Worm (Caenorhabditis elegans) whole organism, L2 larva: ENCODE measurements around the gene T07A9.12.
A peak's percentile ranks its signal among the peaks of the same experiment; 100 is the strongest.

ENCODE experiments used
- C34F6.9 ChIP-seq: fragments of 150-350 bp; optimal IDR thresholded peaks from 2 replicates; lab custom pipeline; 2014; ENCODE audit warnings: missing biosample characterization, missing genetic modification characterization
- F13H6.1 ChIP-seq: sonication (generic microtip); optimal IDR thresholded peaks from 2 replicates; lab custom pipeline; 2016; ENCODE audit warnings: missing genetic modification characterization, missing compliant biosample characterization
- R02D3.7 ChIP-seq: fragments of 150-350 bp; optimal IDR thresholded peaks from 2 replicates; lab custom pipeline; 2014; ENCODE audit warnings: missing biosample characterization, missing genetic modification characterization
- Y55F3AM.14 ChIP-seq: fragments of 200-800 bp; sonication (Bioruptor generic); optimal IDR thresholded peaks from 2 replicates; lab custom pipeline; 2018; ENCODE audit warnings: mild to moderate bottlenecking, missing genetic modification characterization, missing compliant biosample characterization
- ZK546.5 ChIP-seq: sonication (generic microtip); optimal IDR thresholded peaks from 2 replicates; lab custom pipeline; 2017; ENCODE audit warnings: missing biosample characterization, missing genetic modification characterization
- alr-1 ChIP-seq: fragments of 150-350 bp; optimal IDR thresholded peaks from 2 replicates; lab custom pipeline; 2014; ENCODE audit warnings: missing biosample characterization, missing genetic modification characterization
- aly-2 ChIP-seq: fragments of 150-350 bp; optimal IDR thresholded peaks from 2 replicates; lab custom pipeline; 2014; ENCODE audit warnings: missing biosample characterization, missing genetic modification characterization
- ama-1 ChIP-seq: fragments of 150-350 bp; optimal IDR thresholded peaks from 2 replicates; lab custom pipeline; 2018; ENCODE audit warnings: inconsistent platforms
- blmp-1 ChIP-seq: sonication (generic microtip); optimal IDR thresholded peaks from 2 replicates; lab custom pipeline; 2017; ENCODE audit warnings: missing genetic modification characterization, mild to moderate bottlenecking, missing compliant biosample characterization, antibody characterized with exemption, moderate library complexity; ENCODE audit not compliant: insufficient read depth
- ceh-16 ChIP-seq: fragments of 150-350 bp; optimal IDR thresholded peaks from 2 replicates; lab custom pipeline; 2014; ENCODE audit warnings: missing biosample characterization, missing genetic modification characterization
- ceh-82 ChIP-seq: fragments of 150-350 bp; optimal IDR thresholded peaks from 2 replicates; lab custom pipeline; 2014; ENCODE audit warnings: missing biosample characterization, missing genetic modification characterization
- crh-2 ChIP-seq: sonication (generic microtip); optimal IDR thresholded peaks from 2 replicates; lab custom pipeline; 2017; ENCODE audit warnings: missing biosample characterization, missing genetic modification characterization
- dmd-4 ChIP-seq: sonication (generic microtip); optimal IDR thresholded peaks from 2 replicates; lab custom pipeline; 2017; ENCODE audit warnings: missing biosample characterization, missing genetic modification characterization
- egl-27 ChIP-seq: sonication (generic microtip); optimal IDR thresholded peaks from 3 replicates; lab custom pipeline; 2017; ENCODE audit warnings: missing biosample characterization, missing genetic modification reagents, missing genetic modification characterization
- elt-1 ChIP-seq: fragments of 150-350 bp; optimal IDR thresholded peaks from 2 replicates; lab custom pipeline; 2014; ENCODE audit warnings: missing biosample characterization, missing genetic modification characterization
- elt-3 ChIP-seq: sonication (generic microtip); optimal IDR thresholded peaks from 2 replicates; lab custom pipeline; 2017; ENCODE audit warnings: missing biosample characterization, missing genetic modification characterization
- fos-1 ChIP-seq: fragments of 150-350 bp; optimal IDR thresholded peaks from 2 replicates; lab custom pipeline; 2014; ENCODE audit warnings: missing biosample characterization, missing genetic modification characterization
- gmeb-1 ChIP-seq: fragments of 150-350 bp; optimal IDR thresholded peaks from 2 replicates; lab custom pipeline; 2014; ENCODE audit warnings: missing biosample characterization, missing genetic modification characterization
- lin-11 ChIP-seq: fragments of 150-350 bp; sonication (generic microtip); optimal IDR thresholded peaks from 2 replicates; lab custom pipeline; 2014; ENCODE audit warnings: missing biosample characterization, missing genetic modification characterization, inconsistent platforms, mixed read lengths
- lin-13 ChIP-seq: fragments of 150-350 bp; optimal IDR thresholded peaks from 2 replicates; lab custom pipeline; 2014; ENCODE audit warnings: missing biosample characterization, missing genetic modification reagents, missing genetic modification characterization
- lin-39 ChIP-seq: fragments of 150-350 bp; optimal IDR thresholded peaks from 2 replicates; lab custom pipeline; 2014; ENCODE audit warnings: missing biosample characterization, missing genetic modification reagents, missing genetic modification characterization
- lsy-2 ChIP-seq, 2 experiments: fragments of 150-350 bp in 1 of 2; sonication (generic microtip) in 1 of 2; optimal IDR thresholded peaks; 2 replicates each; lab custom pipeline; 2014 to 2017; ENCODE audit warnings: missing biosample characterization in 2 of 2, missing genetic modification characterization in 2 of 2
- mbf-1 ChIP-seq: sonication (generic microtip); optimal IDR thresholded peaks from 2 replicates; lab custom pipeline; 2017; ENCODE audit warnings: missing biosample characterization, missing genetic modification characterization
- mdl-1 ChIP-seq, 2 experiments: fragments of 150-350 bp in 1 of 2; sonication (generic microtip) in 1 of 2; optimal IDR thresholded peaks; 2 replicates each; lab custom pipeline; 2017; ENCODE audit warnings: missing biosample characterization in 2 of 2, missing genetic modification characterization in 2 of 2
- nhr-10 ChIP-seq: sonication (generic microtip); optimal IDR thresholded peaks from 2 replicates; lab custom pipeline; 2017; ENCODE audit warnings: missing biosample characterization, missing genetic modification characterization
- nhr-11 ChIP-seq: fragments of 150-350 bp; optimal IDR thresholded peaks from 2 replicates; lab custom pipeline; 2014; ENCODE audit warnings: missing biosample characterization, missing genetic modification characterization
- nhr-12 ChIP-seq: fragments of 150-350 bp; optimal IDR thresholded peaks from 2 replicates; lab custom pipeline; 2014; ENCODE audit warnings: missing biosample characterization, missing genetic modification characterization
- nhr-129 ChIP-seq: fragments of 150-350 bp; optimal IDR thresholded peaks from 2 replicates; lab custom pipeline; 2014; ENCODE audit warnings: missing biosample characterization, missing genetic modification characterization
- nhr-21 ChIP-seq: fragments of 150-350 bp; optimal IDR thresholded peaks from 2 replicates; lab custom pipeline; 2014; ENCODE audit warnings: missing biosample characterization, missing genetic modification characterization
- nhr-23 ChIP-seq: fragments of 150-350 bp; optimal IDR thresholded peaks from 2 replicates; lab custom pipeline; 2014; ENCODE audit warnings: missing biosample characterization, missing genetic modification reagents, missing genetic modification characterization
- nhr-237 ChIP-seq: fragments of 150-350 bp; optimal IDR thresholded peaks from 2 replicates; lab custom pipeline; 2014; ENCODE audit warnings: missing biosample characterization, missing genetic modification characterization
- nhr-25 ChIP-seq: fragments of 150-350 bp; sonication (generic microtip); optimal IDR thresholded peaks from 3 replicates; lab custom pipeline; 2014; ENCODE audit warnings: missing biosample characterization, missing genetic modification characterization
- nhr-6 ChIP-seq: fragments of 150-350 bp; optimal IDR thresholded peaks from 2 replicates; lab custom pipeline; 2014; ENCODE audit warnings: missing biosample characterization, missing genetic modification characterization
- nhr-77 ChIP-seq: fragments of 150-350 bp; optimal IDR thresholded peaks from 2 replicates; lab custom pipeline; 2014; ENCODE audit warnings: missing biosample characterization, missing genetic modification characterization
- peb-1 ChIP-seq: fragments of 150-350 bp; optimal IDR thresholded peaks from 2 replicates; lab custom pipeline; 2014; ENCODE audit warnings: missing biosample characterization, missing genetic modification characterization
- sem-4 ChIP-seq: fragments of 150-350 bp; optimal IDR thresholded peaks from 2 replicates; lab custom pipeline; 2014; ENCODE audit warnings: missing biosample characterization, missing genetic modification reagents, missing genetic modification characterization
- skn-1 ChIP-seq: sonication (generic microtip); optimal IDR thresholded peaks from 2 replicates; lab custom pipeline; 2017; ENCODE audit warnings: missing biosample characterization, missing genetic modification characterization
- sma-3 ChIP-seq: sonication (generic microtip); optimal IDR thresholded peaks from 2 replicates; lab custom pipeline; 2016; ENCODE audit warnings: missing genetic modification reagents, missing genetic modification characterization, missing compliant biosample characterization
- snpc-4 ChIP-seq: fragments of 150-350 bp; optimal IDR thresholded peaks from 2 replicates; lab custom pipeline; 2014; ENCODE audit warnings: missing biosample characterization, missing genetic modification characterization
- unc-39 ChIP-seq: fragments of 150-350 bp; optimal IDR thresholded peaks from 2 replicates; lab custom pipeline; 2014; ENCODE audit warnings: missing biosample characterization, missing genetic modification characterization
- unc-55 ChIP-seq: fragments of 150-350 bp; sonication (generic microtip); optimal IDR thresholded peaks from 3 replicates; lab custom pipeline; 2014; ENCODE audit warnings: missing biosample characterization, missing genetic modification reagents, missing genetic modification characterization
- zag-1 ChIP-seq: fragments of 150-350 bp; optimal IDR thresholded peaks from 2 replicates; lab custom pipeline; 2014; ENCODE audit warnings: missing biosample characterization, missing genetic modification characterization
- ztf-1 ChIP-seq: fragments of 200-800 bp; sonication (Bioruptor generic); conservative IDR thresholded peaks from 2 replicates; pipeline ENCODE4 v1.3.6; 2022; ENCODE audit warnings: missing genetic modification characterization, missing compliant biosample characterization
- ztf-11 ChIP-seq: sonication (generic microtip); optimal IDR thresholded peaks from 2 replicates; lab custom pipeline; 2017; ENCODE audit warnings: missing biosample characterization, missing genetic modification characterization
- ztf-4 ChIP-seq: fragments of 150-350 bp; optimal IDR thresholded peaks from 2 replicates; lab custom pipeline; 2014; ENCODE audit warnings: missing biosample characterization, missing genetic modification characterization

Gene T07A9.12

DNA sequence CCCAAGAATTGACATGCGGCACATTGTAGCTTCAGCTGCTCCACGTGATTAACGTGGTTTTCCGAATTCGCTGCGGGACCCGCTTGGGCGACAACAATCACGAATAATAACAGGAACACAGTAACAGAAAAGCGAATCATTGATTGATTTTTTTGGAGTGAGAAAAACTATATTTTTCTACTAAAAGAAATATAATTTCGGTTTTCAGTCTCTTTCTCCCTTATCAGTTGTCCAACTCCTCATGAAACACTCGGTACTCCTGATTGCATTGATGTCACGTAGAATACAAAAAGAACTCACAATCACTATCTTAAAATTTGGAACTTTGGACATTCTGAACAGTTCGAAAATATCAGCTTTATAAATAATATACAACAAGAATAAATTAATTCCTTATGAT, 18.2 kb downstream of the T07A9.12 start, which contains the start of gene Y66H1A.5:
Gene Y66H1A.5, minus strand, starts transcription at position 265 of the 400 bp plus-strand sequence.
- no peak for TF ChIP-seq sma-3 (GFP tag; lab: Kevin White, UChicago)
- no peak for TF ChIP-seq mdl-1 (tag; optimal IDR thresholded peaks at IDR 0.05; lab: Kevin White, UChicago)
- TF ChIP-seq fos-1 (tag; lab: Kevin White, UChicago), result peak; percentile 57

DNA sequence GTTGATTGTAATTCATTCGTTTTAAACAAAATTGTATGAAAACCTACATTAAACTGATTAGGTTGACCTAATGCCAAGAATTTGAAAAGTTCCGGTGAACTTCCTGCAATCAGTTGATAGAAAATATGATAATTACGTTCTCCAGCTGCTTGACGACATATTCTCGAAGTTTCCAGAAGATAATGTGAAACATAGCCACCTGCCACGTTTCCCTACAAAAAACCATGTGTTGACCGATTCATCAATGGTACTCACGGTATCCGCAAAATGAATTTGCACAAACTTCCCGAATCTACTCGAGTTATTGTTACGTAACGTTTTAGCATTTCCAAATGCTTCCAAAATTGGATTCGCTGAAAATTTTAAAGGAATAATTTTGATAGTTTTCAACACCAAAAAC, 27.7 kb downstream of the T07A9.12 start:
- TF ChIP-seq unc-55 (GFP tag; lab: Kevin White, UChicago) (no peak), gmeb-1 (tag; lab: Kevin White, UChicago) (no peak), sma-3 (GFP tag; lab: Kevin White, UChicago) (no peak), aly-2 (tag; lab: Kevin White, UChicago) (no peak), nhr-6 (tag; lab: Kevin White, UChicago) (no peak), lsy-2 (tag; optimal IDR thresholded peaks at IDR 0.05; lab: Kevin White, UChicago) (no peak), fos-1 (tag; lab: Kevin White, UChicago) (no peak), crh-2 (tag; lab: Kevin White, UChicago) (no peak), nhr-12 (tag; lab: Kevin White, UChicago) (no peak), nhr-11 (tag; lab: Kevin White, UChicago) (no peak), ceh-16 (tag; lab: Kevin White, UChicago) (no peak), lin-39 (tag; lab: Kevin White, UChicago) (no peak), nhr-21 (tag; lab: Kevin White, UChicago) (no peak), unc-39 (tag; lab: Kevin White, UChicago) (no peak)

DNA sequence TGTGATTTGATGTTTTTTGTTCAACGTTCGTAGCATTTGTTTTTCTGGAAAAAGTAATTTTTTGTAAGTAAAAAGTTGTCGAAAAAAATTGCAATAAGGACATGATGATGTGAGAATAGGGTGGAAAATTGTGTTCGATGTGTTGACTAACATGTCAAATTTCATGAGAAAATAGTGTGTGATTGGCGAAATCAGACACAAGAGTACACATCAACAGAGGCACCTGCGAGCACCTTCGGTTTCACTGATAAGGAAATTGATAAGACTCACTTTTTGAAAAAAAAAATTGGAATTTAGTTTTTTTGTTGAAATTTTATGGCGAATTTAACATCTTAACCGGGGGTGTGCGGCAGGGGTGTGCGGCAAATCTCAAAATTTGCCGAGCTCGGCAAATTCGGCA, 29.8 kb downstream of the T07A9.12 start, which contains the start of gene hum-8:
Gene hum-8, minus strand, starts transcription at position 46 of the 400 bp plus-strand sequence.
- TF ChIP-seq Y55F3AM.14 (GFP tag; lab: Kevin White, UChicago), result no peak
- TF ChIP-seq fos-1 (tag; lab: Kevin White, UChicago), result peak; percentile 91
- TF ChIP-seq nhr-6 (tag; lab: Kevin White, UChicago), result no peak

DNA sequence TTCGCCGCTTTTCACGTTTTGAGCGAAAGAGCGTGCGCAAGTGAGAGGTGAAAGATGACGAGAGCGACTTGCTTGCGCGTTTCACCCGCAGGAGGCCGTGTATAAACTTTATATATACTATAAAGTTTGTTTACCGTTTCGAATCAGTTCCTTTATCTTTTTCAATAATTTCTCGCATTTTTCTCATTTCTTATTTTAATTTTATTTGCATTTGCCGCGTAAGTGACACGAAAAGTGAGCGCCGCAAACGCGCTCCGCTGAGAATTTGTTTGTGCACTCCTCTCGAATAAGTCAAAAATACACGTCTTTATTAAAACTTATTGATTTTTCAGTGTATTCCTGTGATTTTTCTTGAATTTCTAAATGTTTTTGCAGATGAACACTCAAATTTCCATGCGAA, 33.0 kb downstream of the T07A9.12 start, which contains the start of gene mrpl-55:
Gene mrpl-55, plus strand, starts transcription at position 364 of the 400 bp plus-strand sequence.
- TF ChIP-seq ama-1 (peak; percentile 12), nhr-21 (tag; lab: Kevin White, UChicago) (peak; percentile 88), peb-1 (no peak), nhr-11 (tag; lab: Kevin White, UChicago) (no peak), sem-4 (tag; lab: Kevin White, UChicago) (peak; percentile 75), ZK546.5 (tag; lab: Kevin White, UChicago) (peak; percentile 27), unc-55 (GFP tag; lab: Kevin White, UChicago) (peak; percentile 96), ceh-82 (tag; lab: Kevin White, UChicago) (no peak), elt-1 (no peak), dmd-4 (tag; lab: Kevin White, UChicago) (no peak), nhr-6 (tag; lab: Kevin White, UChicago) (peak; percentile 71), lsy-2 (tag; optimal IDR thresholded peaks at IDR 0.05; lab: Kevin White, UChicago) (peak; percentile 78 to 94), zag-1 (peak; percentile 39), snpc-4 (tag; lab: Kevin White, UChicago) (peak; percentile 81), crh-2 (tag; lab: Kevin White, UChicago) (peak; percentile 95), egl-27 (tag; lab: Kevin White, UChicago) (peak; percentile 51), elt-3 (no peak), C34F6.9 (tag; lab: Kevin White, UChicago) (peak; percentile 93), mdl-1 (tag; optimal IDR thresholded peaks at IDR 0.05; lab: Kevin White, UChicago) (peak in 1 of 2 experiments; percentile 30), ceh-16 (tag; lab: Kevin White, UChicago) (peak; percentile 74), lin-39 (tag; lab: Kevin White, UChicago) (no peak), nhr-77 (peak; percentile 56), blmp-1 (tag; lab: Kevin White, UChicago) (peak; percentile 1), gmeb-1 (tag; lab: Kevin White, UChicago) (peak; percentile 96), F13H6.1 (tag; lab: Kevin White, UChicago) (peak; percentile 73), lin-11 (tag; lab: Kevin White, UChicago) (peak; percentile 44), aly-2 (tag; lab: Kevin White, UChicago) (no peak), nhr-129 (peak; percentile 77), nhr-23 (tag; lab: Kevin White, UChicago) (no peak), skn-1 (no peak), nhr-10 (tag; lab: Kevin White, UChicago) (no peak), R02D3.7 (tag; lab: Kevin White, UChicago) (peak; percentile 35), alr-1 (tag; lab: Kevin White, UChicago) (peak; percentile 42), Y55F3AM.14 (GFP tag; lab: Kevin White, UChicago) (no peak), nhr-25 (tag; lab: Kevin White, UChicago) (peak; percentile 71), nhr-237 (tag; lab: Kevin White, UChicago) (no peak), lin-13 (GFP tag; lab: Kevin White, UChicago) (peak; percentile 94), ztf-11 (tag; lab: Kevin White, UChicago) (no peak), fos-1 (tag; lab: Kevin White, UChicago) (peak; percentile 81), mbf-1 (no peak), ztf-4 (peak; percentile 77), sma-3 (GFP tag; lab: Kevin White, UChicago) (peak; percentile 94), nhr-12 (tag; lab: Kevin White, UChicago) (no peak), ztf-1 (GFP tag; lab: Robert Waterston, UW) (no peak)
